Worm (Caenorhabditis elegans) whole organism, late embryonic: Measurements from ENCODE around the gene pkn-1.
A peak's percentile ranks its signal among the peaks of the same experiment; 100 is the strongest.

Experiments
- C38D4.7 ChIP-seq: fragments of 200-800 bp; sonication (Bioruptor generic); optimal IDR thresholded peaks from 2 replicates; lab custom pipeline; 2018; ENCODE audit warnings: mild to moderate bottlenecking, missing genetic modification characterization, moderate library complexity, missing compliant biosample characterization
- F13H6.1 ChIP-seq: sonication (generic microtip); optimal IDR thresholded peaks from 2 replicates; lab custom pipeline; 2016; ENCODE audit warnings: missing genetic modification characterization, missing compliant biosample characterization
- K02D7.2 ChIP-seq: sonication (generic microtip); optimal IDR thresholded peaks from 2 replicates; lab custom pipeline; 2017; ENCODE audit warnings: mild to moderate bottlenecking, missing genetic modification characterization, missing compliant biosample characterization
- T23F11.4 ChIP-seq: fragments of 200-800 bp; sonication (Bioruptor generic); optimal IDR thresholded peaks from 2 replicates; lab custom pipeline; 2018; ENCODE audit warnings: mild to moderate bottlenecking, missing genetic modification characterization, missing compliant biosample characterization
- Y22D7AL.16 ChIP-seq: sonication (generic microtip); optimal IDR thresholded peaks from 2 replicates; lab custom pipeline; 2016; ENCODE audit warnings: missing genetic modification characterization, missing compliant biosample characterization
- ahr-1 ChIP-seq: sonication (generic microtip); optimal IDR thresholded peaks from 2 replicates; lab custom pipeline; 2016; ENCODE audit warnings: missing genetic modification characterization, missing compliant biosample characterization
- ama-1 ChIP-seq: fragments of 150-350 bp; optimal IDR thresholded peaks from 2 replicates; lab custom pipeline; 2014
- ceh-18 ChIP-seq: sonication (generic microtip); optimal IDR thresholded peaks from 2 replicates; lab custom pipeline; 2016; ENCODE audit warnings: missing genetic modification characterization, missing compliant biosample characterization
- ceh-19 ChIP-seq: fragments of 200-800 bp; sonication (Bioruptor generic); optimal IDR thresholded peaks from 2 replicates; lab custom pipeline; 2018; ENCODE audit warnings: mild to moderate bottlenecking, missing genetic modification characterization, missing compliant biosample characterization
- ceh-22 ChIP-seq: sonication (generic microtip); optimal IDR thresholded peaks from 2 replicates; lab custom pipeline; 2017; ENCODE audit warnings: missing biosample characterization, missing genetic modification characterization
- ceh-30 ChIP-seq: fragments of 150-350 bp; optimal IDR thresholded peaks from 2 replicates; lab custom pipeline; 2014; ENCODE audit warnings: missing biosample characterization, missing genetic modification characterization
- ceh-48 ChIP-seq: sonication (generic microtip); optimal IDR thresholded peaks from 2 replicates; lab custom pipeline; 2016; ENCODE audit warnings: missing genetic modification characterization, inconsistent platforms, missing compliant biosample characterization
- ceh-9 ChIP-seq: sonication (generic microtip); optimal IDR thresholded peaks from 2 replicates; lab custom pipeline; 2016; ENCODE audit warnings: mild to moderate bottlenecking, missing genetic modification characterization, inconsistent platforms, missing compliant biosample characterization
- elt-4 ChIP-seq: sonication (generic microtip); optimal IDR thresholded peaks from 2 replicates; lab custom pipeline; 2016; ENCODE audit warnings: missing genetic modification characterization, missing compliant biosample characterization
- ets-4 ChIP-seq: sonication (generic microtip); optimal IDR thresholded peaks from 2 replicates; lab custom pipeline; 2016; ENCODE audit warnings: missing genetic modification characterization, missing compliant biosample characterization
- eyg-1 ChIP-seq: sonication (generic microtip); optimal IDR thresholded peaks from 2 replicates; lab custom pipeline; 2016; ENCODE audit warnings: missing genotype, missing genetic modification characterization, missing compliant biosample characterization
- fkh-6 ChIP-seq: sonication (generic microtip); optimal IDR thresholded peaks from 2 replicates; lab custom pipeline; 2016; ENCODE audit warnings: missing genetic modification characterization, missing compliant biosample characterization
- hlh-13 ChIP-seq: fragments of 200-800 bp; sonication (Bioruptor generic); optimal IDR thresholded peaks from 2 replicates; lab custom pipeline; 2018; ENCODE audit warnings: mild to moderate bottlenecking, missing genetic modification characterization, missing compliant biosample characterization
- hlh-15 ChIP-seq: sonication (generic microtip); optimal IDR thresholded peaks from 2 replicates; lab custom pipeline; 2016; ENCODE audit warnings: missing genetic modification characterization, missing compliant biosample characterization
- hlh-30 ChIP-seq: sonication (generic microtip); optimal IDR thresholded peaks from 2 replicates; lab custom pipeline; 2017; ENCODE audit warnings: antibody characterized with exemption, missing genetic modification characterization, missing compliant biosample characterization; ENCODE audit not compliant: insufficient read depth
- hlh-8 ChIP-seq: sonication (generic microtip); optimal IDR thresholded peaks from 2 replicates; lab custom pipeline; 2016; ENCODE audit warnings: missing genotype, missing genetic modification characterization, missing compliant biosample characterization
- lin-11 ChIP-seq: fragments of 200-800 bp; sonication (Bioruptor generic); optimal IDR thresholded peaks from 2 replicates; lab custom pipeline; 2018; ENCODE audit warnings: mild to moderate bottlenecking, missing genetic modification characterization, missing compliant biosample characterization
- madf-2 ChIP-seq: sonication (generic microtip); optimal IDR thresholded peaks from 2 replicates; lab custom pipeline; 2017; ENCODE audit warnings: missing genetic modification characterization, missing compliant biosample characterization
- mec-3 ChIP-seq: sonication (generic microtip); optimal IDR thresholded peaks from 2 replicates; lab custom pipeline; 2016; ENCODE audit warnings: borderline replicate concordance, missing genetic modification characterization, missing compliant biosample characterization
- nfya-1 ChIP-seq: sonication (generic microtip); optimal IDR thresholded peaks from 2 replicates; lab custom pipeline; 2017; ENCODE audit warnings: missing genetic modification characterization, mild to moderate bottlenecking, missing compliant biosample characterization, antibody characterized with exemption, moderate library complexity
- nhr-232 ChIP-seq: sonication (generic microtip); optimal IDR thresholded peaks from 2 replicates; lab custom pipeline; 2016; ENCODE audit warnings: missing genetic modification characterization, missing compliant biosample characterization
- odd-2 ChIP-seq: sonication (generic microtip); optimal IDR thresholded peaks from 2 replicates; lab custom pipeline; 2017; ENCODE audit warnings: antibody characterized with exemption, mild to moderate bottlenecking, missing genetic modification characterization, missing compliant biosample characterization
- pat-9 ChIP-seq: fragments of 200-800 bp; sonication (Bioruptor generic); optimal IDR thresholded peaks from 2 replicates; lab custom pipeline; 2018; ENCODE audit warnings: mild to moderate bottlenecking, missing genetic modification characterization, moderate library complexity, missing compliant biosample characterization
- pax-1 ChIP-seq: fragments of 150-350 bp; optimal IDR thresholded peaks from 2 replicates; lab custom pipeline; 2014; ENCODE audit warnings: missing biosample characterization, missing genetic modification characterization
- pha-4 ChIP-seq: fragments of 150-350 bp; optimal IDR thresholded peaks from 2 replicates; lab custom pipeline; 2018; ENCODE audit warnings: missing biosample characterization, missing genetic modification reagents, missing genetic modification characterization
- pqm-1 ChIP-seq: sonication (generic microtip); optimal IDR thresholded peaks from 2 replicates; lab custom pipeline; 2016; ENCODE audit warnings: missing genetic modification characterization, missing compliant biosample characterization
- pros-1 ChIP-seq: fragments of 150-350 bp; optimal IDR thresholded peaks from 2 replicates; lab custom pipeline; 2014; ENCODE audit warnings: missing biosample characterization, missing genetic modification reagents, missing genetic modification characterization
- ref-2 ChIP-seq: sonication (generic microtip); optimal IDR thresholded peaks from 2 replicates; lab custom pipeline; 2016; ENCODE audit warnings: missing genetic modification characterization, missing compliant biosample characterization
- rnt-1 ChIP-seq: sonication (generic microtip); optimal IDR thresholded peaks from 2 replicates; lab custom pipeline; 2016; ENCODE audit warnings: missing genetic modification characterization, missing compliant biosample characterization
- sdc-2 ChIP-seq: sonication (generic microtip); optimal IDR thresholded peaks from 2 replicates; lab custom pipeline; 2016; ENCODE audit warnings: missing genotype, missing genetic modification characterization, missing compliant biosample characterization
- sox-2 ChIP-seq: fragments of 200-800 bp; sonication (Bioruptor generic); IDR thresholded peaks from 2 replicates; pipeline ENCODE4 v1.3.6; 2022; ENCODE audit warnings: missing genetic modification reagents, missing genetic modification characterization, missing compliant biosample characterization
- sox-4 ChIP-seq: sonication (generic microtip); optimal IDR thresholded peaks from 2 replicates; lab custom pipeline; 2017; ENCODE audit warnings: mild to moderate bottlenecking, missing genetic modification characterization, inconsistent platforms, missing compliant biosample characterization
- syd-9 ChIP-seq: sonication (generic microtip); optimal IDR thresholded peaks from 2 replicates; lab custom pipeline; 2016; ENCODE audit warnings: mild to moderate bottlenecking, missing genetic modification characterization, moderate library complexity, missing compliant biosample characterization
- tbx-2 ChIP-seq: sonication (generic microtip); optimal IDR thresholded peaks from 2 replicates; lab custom pipeline; 2016; ENCODE audit warnings: missing genetic modification characterization, missing compliant biosample characterization
- ttx-3 ChIP-seq: sonication (generic microtip); optimal IDR thresholded peaks from 2 replicates; lab custom pipeline; 2016; ENCODE audit warnings: missing genetic modification reagents, missing genetic modification characterization, missing compliant biosample characterization
- unc-42 ChIP-seq: sonication (generic microtip); optimal IDR thresholded peaks from 2 replicates; lab custom pipeline; 2016; ENCODE audit warnings: missing genotype, missing genetic modification characterization, missing compliant biosample characterization
- unc-55 ChIP-seq: sonication (generic microtip); optimal IDR thresholded peaks from 2 replicates; lab custom pipeline; 2017; ENCODE audit warnings: missing biosample characterization, missing genetic modification reagents, missing genetic modification characterization
- zip-5 ChIP-seq: sonication (generic microtip); optimal IDR thresholded peaks from 2 replicates; lab custom pipeline; 2016; ENCODE audit warnings: missing genetic modification characterization, missing compliant biosample characterization
- ztf-16 ChIP-seq: sonication (generic microtip); optimal IDR thresholded peaks from 2 replicates; lab custom pipeline; 2017; ENCODE audit warnings: missing genetic modification characterization, missing compliant biosample characterization

Gene pkn-1

DNA sequence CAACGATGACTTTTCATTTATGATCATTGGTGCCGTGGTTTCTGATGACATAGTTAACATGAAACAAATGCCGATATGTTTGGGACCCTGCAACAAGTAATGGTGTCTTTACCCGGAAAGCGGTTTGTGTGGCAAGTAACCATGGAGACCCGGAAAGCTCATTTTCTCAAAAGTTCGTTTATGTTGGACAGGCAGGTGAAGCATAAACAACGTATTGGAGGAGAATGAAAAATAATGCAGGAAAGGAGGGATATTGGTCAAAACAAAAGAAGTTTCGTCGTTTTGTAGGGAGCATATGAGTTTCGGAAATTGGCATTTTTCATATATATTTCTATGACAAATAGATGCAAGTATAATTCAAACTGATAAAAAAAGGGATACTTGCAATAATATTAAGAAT lies 10.6 kb upstream of the pkn-1 start, which contains the start of gene dyf-6:
Gene dyf-6, minus strand, starts transcription at position 101 of the 400 bp plus-strand sequence.
- TF ChIP-seq ceh-19 (GFP tag; lab: Kevin White, UChicago) (no peak), ztf-16 (tag; lab: Kevin White, UChicago) (no peak), pqm-1 (no peak)

DNA sequence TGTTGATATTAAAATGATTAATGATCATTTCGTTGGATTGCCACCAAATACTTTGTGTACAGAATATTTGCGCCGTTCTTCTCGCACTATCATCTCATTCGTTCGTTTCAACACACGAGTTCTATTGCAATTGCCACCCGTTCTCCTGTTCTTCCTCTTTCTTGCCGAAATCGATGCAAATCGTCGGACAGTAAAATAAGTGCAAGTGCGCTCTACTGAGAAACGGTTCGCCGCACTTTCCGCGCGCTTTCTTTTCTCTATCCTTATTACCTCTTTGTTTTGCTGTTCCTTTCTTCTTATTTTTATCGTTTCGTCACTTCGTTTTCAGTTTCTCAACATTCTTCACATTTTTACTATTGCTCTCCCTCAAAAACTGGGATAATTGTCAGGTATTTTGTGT lies 5.9 kb upstream of the pkn-1 start:
- TF ChIP-seq tbx-2, result peak; percentile 31
- no peak for TF ChIP-seq ceh-19 (GFP tag; lab: Kevin White, UChicago)
- TF ChIP-seq nfya-1 (tag; lab: Kevin White, UChicago), result peak; percentile 34
- no peak for TF ChIP-seq T23F11.4 (GFP tag; lab: Kevin White, UChicago)
- TF ChIP-seq hlh-8 (tag; lab: Kevin White, UChicago), result no peak
- no peak for TF ChIP-seq madf-2 (tag; lab: Kevin White, UChicago)
- no peak for TF ChIP-seq pax-1 (tag; lab: Kevin White, UChicago)
- TF ChIP-seq hlh-13, result no peak
- no peak for TF ChIP-seq syd-9 (tag; lab: Kevin White, UChicago)
- TF ChIP-seq lin-11 (tag; lab: Kevin White, UChicago), result no peak
- TF ChIP-seq zip-5 (tag; lab: Kevin White, UChicago), result no peak
- no peak for TF ChIP-seq ztf-16 (tag; lab: Kevin White, UChicago)
- no peak for TF ChIP-seq ama-1
- TF ChIP-seq unc-55, result peak; percentile 10
- TF ChIP-seq nhr-232 (tag; lab: Kevin White, UChicago), result no peak
- TF ChIP-seq F13H6.1, result no peak
- no peak for TF ChIP-seq ceh-9 (tag; lab: Kevin White, UChicago)
- peak; percentile 14 for TF ChIP-seq sdc-2 (tag; lab: Kevin White, UChicago)
- no peak for TF ChIP-seq pha-4 (tag; lab: Kevin White, UChicago)
- no peak for TF ChIP-seq ref-2 (tag; lab: Kevin White, UChicago)
- no peak for TF ChIP-seq sox-2
- TF ChIP-seq ceh-30, result no peak

DNA sequence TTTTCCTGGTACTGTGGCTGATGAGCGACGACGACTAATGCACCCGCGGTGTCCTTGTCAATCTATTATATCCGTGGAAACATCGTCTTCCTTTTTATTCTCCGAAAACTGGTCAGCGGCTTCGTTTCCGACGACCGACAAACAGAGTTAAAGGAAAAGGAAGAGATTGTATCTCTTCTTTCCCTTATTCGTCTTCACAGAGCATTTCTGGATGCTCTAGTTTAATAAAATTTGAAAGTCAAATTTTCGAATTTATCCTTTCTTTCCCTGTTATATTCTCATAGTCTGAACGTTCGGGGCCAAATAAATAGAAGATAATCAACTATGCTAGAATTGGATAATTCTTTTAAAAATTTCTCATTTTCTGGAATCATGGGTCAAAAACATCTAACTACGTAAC lies 4.2 kb upstream of the pkn-1 start:
- TF ChIP-seq unc-42 (tag; lab: Kevin White, UChicago) (peak; percentile 52), ceh-9 (tag; lab: Kevin White, UChicago) (no peak), elt-4 (tag; lab: Kevin White, UChicago) (no peak), sox-2 (no peak), ceh-48 (tag; lab: Kevin White, UChicago) (no peak), ttx-3 (tag; lab: Kevin White, UChicago) (no peak)

DNA sequence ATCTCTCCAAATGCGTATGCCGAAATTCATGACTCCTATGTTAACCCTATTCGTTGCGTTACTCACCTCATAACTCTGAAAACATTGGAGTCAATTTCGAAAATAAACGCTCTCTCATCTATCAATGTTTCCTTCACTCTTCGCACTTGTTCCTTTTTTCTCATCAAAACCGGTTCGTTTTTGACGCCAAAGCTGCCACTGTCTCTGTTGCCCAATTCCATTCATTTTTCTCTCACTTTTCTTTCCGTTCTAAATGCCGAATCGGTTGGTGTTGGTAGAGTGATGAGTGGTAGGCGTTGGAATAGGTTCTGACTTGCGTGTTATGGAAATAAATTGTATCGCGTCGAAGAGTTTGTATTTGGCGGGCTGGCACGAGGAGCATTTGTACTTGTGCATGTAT lies 3.7 kb upstream of the pkn-1 start:
- no peak for TF ChIP-seq hlh-15 (tag; lab: Kevin White, UChicago)
- no peak for TF ChIP-seq lin-11 (tag; lab: Kevin White, UChicago)
- no peak for TF ChIP-seq ceh-22 (tag; lab: Kevin White, UChicago)
- no peak for TF ChIP-seq ets-4 (tag; lab: Kevin White, UChicago)
- TF ChIP-seq pha-4 (tag; lab: Kevin White, UChicago), result no peak
- TF ChIP-seq K02D7.2 (tag; lab: Kevin White, UChicago), result no peak
- no peak for TF ChIP-seq tbx-2

ce11 chrX:10394238-10394637 lies 2.8 kb upstream of the pkn-1 start:
- TF ChIP-seq C38D4.7 (GFP tag; lab: Kevin White, UChicago), result peak; percentile 30
- TF ChIP-seq eyg-1 (tag; lab: Kevin White, UChicago), result no peak
- no peak for TF ChIP-seq ahr-1 (tag; lab: Kevin White, UChicago)
- TF ChIP-seq pax-1 (tag; lab: Kevin White, UChicago), result no peak
- peak; percentile 33 for TF ChIP-seq rnt-1 (tag; lab: Kevin White, UChicago)
- TF ChIP-seq mec-3, result no peak
- no peak for TF ChIP-seq ceh-30
- no peak for TF ChIP-seq ets-4 (tag; lab: Kevin White, UChicago)
- TF ChIP-seq unc-55, result peak; percentile 60
- peak; percentile 6 for TF ChIP-seq tbx-2
- no peak for TF ChIP-seq F13H6.1
- TF ChIP-seq sox-4, result no peak
- peak; percentile 51 for TF ChIP-seq fkh-6
- no peak for TF ChIP-seq Y22D7AL.16 (tag; lab: Kevin White, UChicago)
- no peak for TF ChIP-seq hlh-13
- TF ChIP-seq ceh-18 (tag; lab: Kevin White, UChicago), result peak; percentile 25
- no peak for TF ChIP-seq ref-2 (tag; lab: Kevin White, UChicago)
- no peak for TF ChIP-seq hlh-30 (tag; lab: Kevin White, UChicago)
- no peak for TF ChIP-seq hlh-8 (tag; lab: Kevin White, UChicago)
- no peak for TF ChIP-seq ama-1
- no peak for TF ChIP-seq pros-1 (tag; lab: Kevin White, UChicago)
- TF ChIP-seq pat-9 (tag; lab: Kevin White, UChicago), result peak; percentile 47
- TF ChIP-seq sdc-2 (tag; lab: Kevin White, UChicago), result no peak
- TF ChIP-seq sox-2, result no peak
- TF ChIP-seq odd-2 (tag; lab: Kevin White, UChicago), result no peak
